Worm (Caenorhabditis elegans) whole organism, L2 larva: ENCODE results near the gene nos-3.

Experiments used
- C34F6.9 ChIP-seq: fragments of 150-350 bp; optimal IDR thresholded peaks from 2 replicates; lab custom pipeline; 2014; ENCODE audit warnings: missing biosample characterization, missing genetic modification characterization
- F13H6.1 ChIP-seq: sonication (generic microtip); optimal IDR thresholded peaks from 2 replicates; lab custom pipeline; 2016; ENCODE audit warnings: missing genetic modification characterization, missing compliant biosample characterization
- R02D3.7 ChIP-seq: fragments of 150-350 bp; optimal IDR thresholded peaks from 2 replicates; lab custom pipeline; 2014; ENCODE audit warnings: missing biosample characterization, missing genetic modification characterization
- Y55F3AM.14 ChIP-seq: fragments of 200-800 bp; sonication (Bioruptor generic); optimal IDR thresholded peaks from 2 replicates; lab custom pipeline; 2018; ENCODE audit warnings: mild to moderate bottlenecking, missing genetic modification characterization, missing compliant biosample characterization
- aly-2 ChIP-seq: fragments of 150-350 bp; optimal IDR thresholded peaks from 2 replicates; lab custom pipeline; 2014; ENCODE audit warnings: missing biosample characterization, missing genetic modification characterization
- blmp-1 ChIP-seq: sonication (generic microtip); optimal IDR thresholded peaks from 2 replicates; lab custom pipeline; 2017; ENCODE audit warnings: missing genetic modification characterization, mild to moderate bottlenecking, missing compliant biosample characterization, antibody characterized with exemption, moderate library complexity; ENCODE audit not compliant: insufficient read depth
- ceh-16 ChIP-seq: fragments of 150-350 bp; optimal IDR thresholded peaks from 2 replicates; lab custom pipeline; 2014; ENCODE audit warnings: missing biosample characterization, missing genetic modification characterization
- ceh-82 ChIP-seq: fragments of 150-350 bp; optimal IDR thresholded peaks from 2 replicates; lab custom pipeline; 2014; ENCODE audit warnings: missing biosample characterization, missing genetic modification characterization
- crh-2 ChIP-seq: sonication (generic microtip); optimal IDR thresholded peaks from 2 replicates; lab custom pipeline; 2017; ENCODE audit warnings: missing biosample characterization, missing genetic modification characterization
- elt-3 ChIP-seq: sonication (generic microtip); optimal IDR thresholded peaks from 2 replicates; lab custom pipeline; 2017; ENCODE audit warnings: missing biosample characterization, missing genetic modification characterization
- fos-1 ChIP-seq: fragments of 150-350 bp; optimal IDR thresholded peaks from 2 replicates; lab custom pipeline; 2014; ENCODE audit warnings: missing biosample characterization, missing genetic modification characterization
- gmeb-1 ChIP-seq: fragments of 150-350 bp; optimal IDR thresholded peaks from 2 replicates; lab custom pipeline; 2014; ENCODE audit warnings: missing biosample characterization, missing genetic modification characterization
- lin-11 ChIP-seq: fragments of 150-350 bp; sonication (generic microtip); optimal IDR thresholded peaks from 2 replicates; lab custom pipeline; 2014; ENCODE audit warnings: missing biosample characterization, missing genetic modification characterization, inconsistent platforms, mixed read lengths
- lin-13 ChIP-seq: fragments of 150-350 bp; optimal IDR thresholded peaks from 2 replicates; lab custom pipeline; 2014; ENCODE audit warnings: missing biosample characterization, missing genetic modification reagents, missing genetic modification characterization
- lin-39 ChIP-seq: fragments of 150-350 bp; optimal IDR thresholded peaks from 2 replicates; lab custom pipeline; 2014; ENCODE audit warnings: missing biosample characterization, missing genetic modification reagents, missing genetic modification characterization
- lsy-2 ChIP-seq, 2 experiments: fragments of 150-350 bp in 1 of 2; sonication (generic microtip) in 1 of 2; optimal IDR thresholded peaks; 2 replicates each; lab custom pipeline; 2014 to 2017; ENCODE audit warnings: missing biosample characterization in 2 of 2, missing genetic modification characterization in 2 of 2
- mbf-1 ChIP-seq: sonication (generic microtip); optimal IDR thresholded peaks from 2 replicates; lab custom pipeline; 2017; ENCODE audit warnings: missing biosample characterization, missing genetic modification characterization
- nhr-11 ChIP-seq: fragments of 150-350 bp; optimal IDR thresholded peaks from 2 replicates; lab custom pipeline; 2014; ENCODE audit warnings: missing biosample characterization, missing genetic modification characterization
- nhr-129 ChIP-seq: fragments of 150-350 bp; optimal IDR thresholded peaks from 2 replicates; lab custom pipeline; 2014; ENCODE audit warnings: missing biosample characterization, missing genetic modification characterization
- nhr-21 ChIP-seq: fragments of 150-350 bp; optimal IDR thresholded peaks from 2 replicates; lab custom pipeline; 2014; ENCODE audit warnings: missing biosample characterization, missing genetic modification characterization
- nhr-23 ChIP-seq: fragments of 150-350 bp; optimal IDR thresholded peaks from 2 replicates; lab custom pipeline; 2014; ENCODE audit warnings: missing biosample characterization, missing genetic modification reagents, missing genetic modification characterization
- nhr-237 ChIP-seq: fragments of 150-350 bp; optimal IDR thresholded peaks from 2 replicates; lab custom pipeline; 2014; ENCODE audit warnings: missing biosample characterization, missing genetic modification characterization
- peb-1 ChIP-seq: fragments of 150-350 bp; optimal IDR thresholded peaks from 2 replicates; lab custom pipeline; 2014; ENCODE audit warnings: missing biosample characterization, missing genetic modification characterization
- skn-1 ChIP-seq: sonication (generic microtip); optimal IDR thresholded peaks from 2 replicates; lab custom pipeline; 2017; ENCODE audit warnings: missing biosample characterization, missing genetic modification characterization
- sma-3 ChIP-seq: sonication (generic microtip); optimal IDR thresholded peaks from 2 replicates; lab custom pipeline; 2016; ENCODE audit warnings: missing genetic modification reagents, missing genetic modification characterization, missing compliant biosample characterization
- sma-9 ChIP-seq, 2 experiments: fragments of 150-350 bp in 1 of 2; sonication (generic microtip) in 1 of 2; optimal IDR thresholded peaks; 2 replicates each; lab custom pipeline; 2014 to 2016; ENCODE audit warnings: missing genetic modification characterization in 2 of 2, mild to moderate bottlenecking in 1 of 2, missing biosample characterization in 1 of 2, missing compliant biosample characterization in 1 of 2, missing genetic modification reagents in 1 of 2, moderate library complexity in 1 of 2
- snpc-4 ChIP-seq: fragments of 150-350 bp; optimal IDR thresholded peaks from 2 replicates; lab custom pipeline; 2014; ENCODE audit warnings: missing biosample characterization, missing genetic modification characterization
- unc-39 ChIP-seq: fragments of 150-350 bp; optimal IDR thresholded peaks from 2 replicates; lab custom pipeline; 2014; ENCODE audit warnings: missing biosample characterization, missing genetic modification characterization
- unc-55 ChIP-seq: fragments of 150-350 bp; sonication (generic microtip); optimal IDR thresholded peaks from 3 replicates; lab custom pipeline; 2014; ENCODE audit warnings: missing biosample characterization, missing genetic modification reagents, missing genetic modification characterization
- ztf-1 ChIP-seq: fragments of 200-800 bp; sonication (Bioruptor generic); conservative IDR thresholded peaks from 2 replicates; pipeline ENCODE4 v1.3.6; 2022; ENCODE audit warnings: missing genetic modification characterization, missing compliant biosample characterization
- ztf-11 ChIP-seq: sonication (generic microtip); optimal IDR thresholded peaks from 2 replicates; lab custom pipeline; 2017; ENCODE audit warnings: missing biosample characterization, missing genetic modification characterization
- ztf-4 ChIP-seq: fragments of 150-350 bp; optimal IDR thresholded peaks from 2 replicates; lab custom pipeline; 2014; ENCODE audit warnings: missing biosample characterization, missing genetic modification characterization

nos-3 gene

ce11 chrII:9700363-9700762 is 45.8 kb upstream of the nos-3 start, which contains the start of the genes Y53C12A.8 and Y53C12A.7:
Gene Y53C12A.8, minus strand, starts transcription at chrII:9700463.
Gene Y53C12A.7, plus strand, starts transcription at chrII:9700543.
- no peak for TF ChIP-seq mbf-1

ce11 chrII:9703601-9704000 is 42.5 kb upstream of the nos-3 start, which contains the start of gene mop-25.2:
Gene mop-25.2, minus strand, starts transcription at chrII:9703701.
- TF ChIP-seq gmeb-1 (tag; lab: Kevin White, UChicago) = no peak
- no peak for TF ChIP-seq F13H6.1 (tag; lab: Kevin White, UChicago)

ce11 chrII:9704746-9705145 is 41.4 kb upstream of the nos-3 start, which contains the start of gene Y53C12A.10:
Gene Y53C12A.10, minus strand, starts transcription at chrII:9704846.
- TF ChIP-seq peb-1 (tag; lab: Kevin White, UChicago) = no peak
- TF ChIP-seq sma-3 (GFP tag; lab: Kevin White, UChicago) = no peak
- no peak for TF ChIP-seq crh-2
- no peak for TF ChIP-seq aly-2
- no peak for TF ChIP-seq nhr-23 (tag; lab: Kevin White, UChicago)
- no peak for TF ChIP-seq R02D3.7 (tag; lab: Kevin White, UChicago)
- no peak for TF ChIP-seq nhr-11
- no peak for TF ChIP-seq snpc-4 (tag; lab: Kevin White, UChicago)
- TF ChIP-seq ztf-1 = no peak
- TF ChIP-seq lin-11 (tag; lab: Kevin White, UChicago) = no peak
- no peak for TF ChIP-seq skn-1 (tag; lab: Kevin White, UChicago)
- TF ChIP-seq, all 48 proteins: peak for 0

- TF ChIP-seq Y55F3AM.14 (GFP tag; lab: Kevin White, UChicago) = no peak
- TF ChIP-seq gmeb-1 (tag; lab: Kevin White, UChicago) = peak; percentile 91
- TF ChIP-seq sma-3 (GFP tag; lab: Kevin White, UChicago) = peak; percentile 7
- no peak for TF ChIP-seq ceh-82
- TF ChIP-seq lsy-2 (tag; optimal IDR thresholded peaks at IDR 0.05; lab: Kevin White, UChicago) = peak in 1 of 2 experiments; percentile 74
- peak; percentile 7 for TF ChIP-seq nhr-129 (tag; lab: Kevin White, UChicago)
- no peak for TF ChIP-seq unc-39 (tag; lab: Kevin White, UChicago)
- peak; percentile 79 for TF ChIP-seq unc-55 (GFP tag; lab: Kevin White, UChicago)
- TF ChIP-seq lin-13 (GFP tag; lab: Kevin White, UChicago) = peak; percentile 34
- peak; percentile 24 for TF ChIP-seq blmp-1
- TF ChIP-seq R02D3.7 (tag; lab: Kevin White, UChicago) = no peak
- no peak for TF ChIP-seq ztf-11
- no peak for TF ChIP-seq ceh-16
- peak; percentile 39 for TF ChIP-seq crh-2
- TF ChIP-seq nhr-23 (tag; lab: Kevin White, UChicago) = no peak
- TF ChIP-seq snpc-4 (tag; lab: Kevin White, UChicago) = no peak
- TF ChIP-seq ztf-4 = no peak
- no peak for TF ChIP-seq nhr-237 (tag; lab: Kevin White, UChicago)
- TF ChIP-seq C34F6.9 (tag; lab: Kevin White, UChicago) = peak; percentile 40
- TF ChIP-seq nhr-21 (tag; lab: Kevin White, UChicago) = no peak
- no peak for TF ChIP-seq elt-3 (tag; lab: Kevin White, UChicago)
- peak; percentile 17 for TF ChIP-seq fos-1 (tag; lab: Kevin White, UChicago)
- TF ChIP-seq sma-9 (GFP tag; optimal IDR thresholded peaks at IDR 0.05; lab: Kevin White, UChicago) = no peak
- TF ChIP-seq sma-9 (tag; optimal IDR thresholded peaks at IDR 0.05; lab: Kevin White, UChicago) = no peak
- no peak for TF ChIP-seq F13H6.1 (tag; lab: Kevin White, UChicago)
Observed at ce11 chrII:9706207-9706606, 39.9 kb upstream of the nos-3 start, which contains the start of gene Y53C12A.3. Gene Y53C12A.3, minus strand, starts transcription at chrII:9706240.

- TF ChIP-seq nhr-21 (tag; lab: Kevin White, UChicago) = no peak
- no peak for TF ChIP-seq lin-39 (tag; lab: Kevin White, UChicago)
- TF ChIP-seq sma-9 (GFP tag; optimal IDR thresholded peaks at IDR 0.05; lab: Kevin White, UChicago) = peak; percentile 51
- no peak for TF ChIP-seq sma-9 (tag; optimal IDR thresholded peaks at IDR 0.05; lab: Kevin White, UChicago)
- no peak for TF ChIP-seq unc-39 (tag; lab: Kevin White, UChicago)
Observed at ce11 chrII:9708835-9709299, 37.2 kb upstream of the nos-3 start, which contains the start of gene glt-5. Gene glt-5, minus strand, starts transcription at chrII:9708885.
